Worm (Caenorhabditis elegans): ENCODE results near the gene gmap-3.

Gene gmap-3

ce11 chrX:12989205-12989604 is 48.4 kb upstream of the gmap-3 start, which contains the start of gene F11C1.7 (continued):
- no peak for TF ChIP-seq saeg-2 (GFP tag; IDR thresholded peaks at IDR 0.05)
- TF ChIP-seq tag-97 (GFP tag; IDR thresholded peaks at IDR 0.05) = no peak
- no peak for TF ChIP-seq F37D6.2 (tag; optimal IDR thresholded peaks at IDR 0.05)
- no peak for TF ChIP-seq attf-4 (tag; optimal IDR thresholded peaks at IDR 0.05)
- no peak for TF ChIP-seq tra-1 (GFP tag; IDR thresholded peaks at IDR 0.05)
- no peak for TF ChIP-seq ztf-11 (tag; optimal IDR thresholded peaks at IDR 0.05)
- peak; percentile 40 for TF ChIP-seq dve-1 (tag; optimal IDR thresholded peaks at IDR 0.05; ENCODE audit: insufficient read depth)
- peak; percentile 12 for TF ChIP-seq hlh-11 (tag; optimal IDR thresholded peaks at IDR 0.05)
- TF ChIP-seq ztf-7 (tag; optimal IDR thresholded peaks at IDR 0.05) = no peak
- no peak for TF ChIP-seq ZK546.5 (tag; optimal IDR thresholded peaks at IDR 0.05)
- no peak for TF ChIP-seq mxl-3 (GFP tag; optimal IDR thresholded peaks at IDR 0.05)
- no peak for TF ChIP-seq ceh-28 (tag; optimal IDR thresholded peaks at IDR 0.05)
- TF ChIP-seq egl-27 (tag; optimal IDR thresholded peaks at IDR 0.05) = no peak
- TF ChIP-seq lin-38 (GFP tag; IDR thresholded peaks at IDR 0.05) = no peak

DNA sequence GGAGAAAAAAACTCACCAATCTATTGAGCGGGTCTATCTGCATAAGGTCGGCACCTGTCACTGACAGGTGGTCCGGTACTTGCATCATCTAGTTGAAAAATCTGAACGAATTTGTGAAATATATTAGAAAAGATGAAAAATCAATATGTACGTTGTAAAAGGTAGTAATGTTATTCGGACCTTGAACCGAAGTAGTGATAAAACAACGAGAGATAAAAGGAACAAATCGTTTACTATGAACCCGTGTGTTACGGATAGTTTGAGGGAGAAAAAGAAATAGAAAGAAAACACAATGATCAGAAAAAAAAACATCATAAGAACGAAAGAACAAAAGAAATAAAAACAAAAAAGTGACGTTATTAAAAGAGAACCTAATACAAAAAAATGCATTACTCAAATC is 46.4 kb upstream of the gmap-3 start, which contains the start of gene mff-1:
Gene mff-1 (minus strand): TSS at position 101 of the 400 bp plus-strand sequence.
- TF ChIP-seq T26A8.4 (GFP tag; IDR thresholded peaks at IDR 0.05) (no peak), unc-130 (GFP tag; optimal IDR thresholded peaks at IDR 0.05) (no peak), ceh-44 (GFP tag; IDR thresholded peaks at IDR 0.05) (no peak)

DNA sequence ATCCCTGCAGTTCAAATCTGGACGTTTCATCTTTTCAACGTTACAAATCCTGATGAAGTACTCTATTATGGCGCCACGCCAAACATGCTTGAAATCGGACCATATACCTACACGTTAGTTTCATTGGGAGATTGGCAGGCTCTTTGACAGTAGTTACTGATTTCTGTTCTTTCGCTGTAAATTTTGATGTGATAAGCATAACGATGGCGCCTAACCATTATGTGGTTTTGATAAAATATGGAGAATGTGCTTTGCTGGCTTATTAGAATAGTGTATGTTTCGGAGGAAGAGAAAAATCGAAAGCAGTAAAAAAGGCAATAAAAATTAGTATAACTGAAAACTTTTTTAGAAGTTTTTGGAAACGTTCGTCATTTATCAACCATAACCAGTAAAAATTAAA is 42.0 kb upstream of the gmap-3 start:
- TF ChIP-seq tra-1 (GFP tag; IDR thresholded peaks at IDR 0.05) (peak; percentile 88; the same call in 1 of the 2 replicates), dve-1 (tag; optimal IDR thresholded peaks at IDR 0.05; ENCODE audit: insufficient read depth) (peak; percentile 53), T26A8.4 (GFP tag; IDR thresholded peaks at IDR 0.05) (no peak), pqm-1 (tag; optimal IDR thresholded peaks at IDR 0.05) (peak; percentile 51), F49E8.2 (tag; optimal IDR thresholded peaks at IDR 0.05; ENCODE audit: borderline replicate concordance) (no peak), unc-62 (GFP tag; optimal IDR thresholded peaks at IDR 0.05 in 1 of 2) (no peak), unc-62 (tag; optimal IDR thresholded peaks at IDR 0.05) (no peak), madf-5 (GFP tag; IDR thresholded peaks at IDR 0.05) (no peak), daf-8 (GFP tag; IDR thresholded peaks at IDR 0.05) (no peak), php-3 (GFP tag; IDR thresholded peaks at IDR 0.05) (peak; percentile 56; the same call in 1 of the 2 replicates), hlh-30 (tag; optimal IDR thresholded peaks at IDR 0.05; ENCODE audit: insufficient read depth) (no peak), fkh-10 (GFP tag; optimal IDR thresholded peaks at IDR 0.05) (no peak), ceh-44 (GFP tag; IDR thresholded peaks at IDR 0.05) (no peak), dmd-6 (GFP tag; IDR thresholded peaks at IDR 0.05) (peak; percentile 87), saeg-2 (GFP tag; IDR thresholded peaks at IDR 0.05) (no peak), ceh-20 (GFP tag; IDR thresholded peaks at IDR 0.05) (no peak), lir-3 (tag; optimal IDR thresholded peaks at IDR 0.05) (no peak), zfp-3 (GFP tag; conservative IDR thresholded peaks at IDR 0.05) (no peak), mes-2 (tag; optimal IDR thresholded peaks at IDR 0.05; ENCODE audit: poor library complexity, severe bottlenecking) (no peak), gei-8 (GFP tag; optimal IDR thresholded peaks at IDR 0.05) (no peak), nhr-25 (tag; optimal IDR thresholded peaks at IDR 0.05; ENCODE audit: borderline replicate concordance, insufficient read depth) (no peak), lim-7 (GFP tag; IDR thresholded peaks at IDR 0.05) (no peak), aha-1 (tag) (no peak), mdt-29 (GFP tag; IDR thresholded peaks at IDR 0.05) (no peak), hlh-11 (tag; optimal IDR thresholded peaks at IDR 0.05) (peak; percentile 56), lin-1 (GFP tag; IDR thresholded peaks at IDR 0.05) (no peak), nhr-28 (tag; optimal IDR thresholded peaks at IDR 0.05) (no peak), nhr-41 (GFP tag; IDR thresholded peaks at IDR 0.05) (no peak), mxl-3 (GFP tag; optimal IDR thresholded peaks at IDR 0.05) (no peak), ceh-62 (tag; optimal IDR thresholded peaks at IDR 0.05) (no peak), daf-16 (GFP tag; optimal IDR thresholded peaks at IDR 0.05) (no peak), daf-16 (tag; optimal IDR thresholded peaks at IDR 0.05) (peak; percentile 66), F37D6.2 (tag; optimal IDR thresholded peaks at IDR 0.05) (no peak), arid-1 (GFP tag; conservative IDR thresholded peaks at IDR 0.05) (no peak), Y48G9A.11 (GFP tag; IDR thresholded peaks at IDR 0.05) (no peak), attf-4 (tag; optimal IDR thresholded peaks at IDR 0.05) (no peak), egl-27 (tag; optimal IDR thresholded peaks at IDR 0.05) (no peak), Y105C5A.15 (GFP tag; IDR thresholded peaks at IDR 0.05) (no peak), ZK546.5 (tag; optimal IDR thresholded peaks at IDR 0.05) (no peak), nhr-76 (tag; optimal IDR thresholded peaks at IDR 0.05) (no peak), set-16 (GFP tag; IDR thresholded peaks at IDR 0.05) (no peak)
